Worm (Caenorhabditis elegans): Measurements from ENCODE around the gene K09C6.7.

DNA sequence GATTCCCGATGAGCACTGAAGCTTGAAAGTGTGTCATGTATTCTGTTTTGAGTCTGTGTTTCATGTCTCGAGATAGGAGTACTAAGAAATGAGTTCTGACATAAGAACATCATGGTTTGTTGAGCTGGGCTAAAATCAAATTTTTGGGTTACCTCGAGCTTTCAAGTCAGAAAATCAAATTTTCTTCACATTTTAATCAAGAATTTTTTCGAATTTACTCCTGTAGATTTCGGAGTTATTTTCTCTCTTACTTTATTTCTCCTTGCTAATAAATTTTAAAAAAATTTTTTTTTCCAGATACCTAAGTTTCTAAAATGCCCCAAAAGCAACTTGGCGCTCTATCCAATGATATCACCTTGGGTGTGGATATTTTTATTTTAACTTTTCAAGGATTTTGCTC lies 12.8 kb downstream of the K09C6.7 start, which contains the start of gene F41H8.2:
- no peak for TF ChIP-seq unc-86 (tag; optimal IDR thresholded peaks at IDR 0.05)
- TF ChIP-seq odd-2 (tag; optimal IDR thresholded peaks at IDR 0.05), result no peak
- TF ChIP-seq syd-9 (tag; optimal IDR thresholded peaks at IDR 0.05), result no peak
- no peak for TF ChIP-seq tbx-2 (tag; optimal IDR thresholded peaks at IDR 0.05)
- no peak for TF ChIP-seq fkh-10 (GFP tag; optimal IDR thresholded peaks at IDR 0.05)
- TF ChIP-seq nhr-11 (tag; optimal IDR thresholded peaks at IDR 0.05), result no peak
- no peak for TF ChIP-seq fax-1 (tag; optimal IDR thresholded peaks at IDR 0.05)
- TF ChIP-seq pha-2 (tag; optimal IDR thresholded peaks at IDR 0.05), result no peak
- no peak for TF ChIP-seq hlh-6 (tag; optimal IDR thresholded peaks at IDR 0.05)
- no peak for TF ChIP-seq ama-1 (optimal IDR thresholded peaks at IDR 0.05)
- TF ChIP-seq elt-2 (tag; optimal IDR thresholded peaks at IDR 0.05), result no peak
- TF ChIP-seq pha-4 (tag; optimal IDR thresholded peaks at IDR 0.05), result no peak
- no peak for TF ChIP-seq hlh-13 (GFP tag; optimal IDR thresholded peaks at IDR 0.05)

All from whole organism, late embryonic.